Worm (Caenorhabditis elegans): ENCODE data around the gene srh-184.

DNA sequence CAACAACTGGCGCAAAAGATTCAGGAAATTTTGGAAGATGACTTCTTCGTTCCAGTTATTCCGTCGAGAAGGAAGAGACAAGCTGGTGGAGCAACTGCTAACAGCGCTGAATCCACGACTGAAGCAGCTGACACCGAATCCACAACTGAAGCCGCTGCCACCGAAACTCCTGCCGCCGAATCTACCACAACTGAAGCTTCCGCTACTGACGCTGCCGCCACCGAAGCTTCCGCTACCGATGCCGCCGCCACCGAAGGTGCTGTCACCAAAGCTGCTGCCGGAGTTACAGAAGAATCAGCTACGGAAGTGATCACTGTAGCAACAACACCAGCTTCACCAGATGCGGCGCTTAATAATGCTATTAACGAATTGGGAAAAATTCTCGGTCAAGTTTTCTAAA lies 3.5 kb downstream of the srh-184 start:
- no peak for TF ChIP-seq dao-5 (tag; optimal IDR thresholded peaks at IDR 0.05)
- TF ChIP-seq him-1 (tag; optimal IDR thresholded peaks at IDR 0.05): no peak
- no peak for TF ChIP-seq W03F9.2 (tag; optimal IDR thresholded peaks at IDR 0.05)

Data from whole organism, L4/young adult.